Fruit fly (Drosophila melanogaster) whole organism: ENCODE data around the gene CG34425.

Experiments used
- CG8478 ChIP-seq: fragments of >200 bp; optimal IDR thresholded peaks from 2 replicates; lab custom pipeline; 2018; ENCODE audit warnings: inconsistent platforms
- Dll ChIP-seq: fragments of >200 bp; optimal IDR thresholded peaks from 2 replicates; lab custom pipeline; 2017
- pan ChIP-seq: fragments of >200 bp; optimal IDR thresholded peaks from 2 replicates; lab custom pipeline; 2017
- psq ChIP-seq: fragments of >200 bp; optimal IDR thresholded peaks from 2 replicates; lab custom pipeline; 2017
- usp ChIP-seq: fragments of >200 bp; optimal IDR thresholded peaks from 2 replicates; lab custom pipeline; 2017; ENCODE audit warnings: missing biosample characterization, missing genetic modification characterization, mixed read lengths

DNA sequence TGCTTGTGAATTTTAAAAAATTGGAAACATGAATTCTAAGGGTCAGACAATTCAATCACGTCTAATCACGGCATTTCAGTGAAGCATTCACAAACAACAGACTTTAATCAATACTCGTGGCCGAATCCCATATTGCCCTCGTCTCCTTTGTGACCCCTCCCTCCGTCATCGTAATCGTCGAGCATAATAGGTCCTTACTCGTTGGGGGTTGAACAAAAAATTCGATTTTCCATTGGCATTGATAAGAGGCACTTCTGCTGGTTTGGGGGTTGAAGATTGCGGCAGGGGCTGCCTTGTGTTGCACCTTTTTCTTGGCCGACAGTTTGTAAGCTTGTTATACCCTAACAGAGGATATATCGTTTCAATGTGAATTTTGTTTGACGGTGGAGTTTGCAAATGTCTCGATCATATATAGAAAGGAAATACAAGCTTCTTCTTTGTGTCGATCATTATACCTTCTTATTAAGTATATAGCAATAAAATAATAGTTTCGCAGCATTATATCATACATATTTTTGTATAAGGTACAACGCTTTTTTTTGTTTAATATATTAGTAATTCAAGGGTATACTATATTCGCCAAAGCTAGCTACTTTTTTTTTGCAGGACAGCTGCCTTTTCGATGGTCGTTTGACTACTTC lies 18.1 kb upstream of the CG34425 start:
- no peak for TF ChIP-seq CG8478 (lab: Kevin White, UChicago)
- no peak for TF ChIP-seq usp (GFP tag; lab: Kevin White, UChicago)
- TF ChIP-seq psq (lab: Kevin White, UChicago) = no peak
- no peak for TF ChIP-seq Dll (lab: Kevin White, UChicago)
- no peak for TF ChIP-seq pan (lab: Kevin White, UChicago)
